Fruit fly (Drosophila melanogaster) Kc167 (cell line): ENCODE data around the gene CG42798.

Experiments used
- Myc ChIP-seq: fragments of >200 bp; optimal IDR thresholded peaks from 2 replicates; lab custom pipeline; 2017; ENCODE audit warnings: missing external identifiers
- Sin3A ChIP-seq: fragments of >200 bp; optimal IDR thresholded peaks from 2 replicates; lab custom pipeline; 2018; ENCODE audit warnings: missing external identifiers
- h ChIP-seq: fragments of >200 bp; optimal IDR thresholded peaks from 3 replicates; lab custom pipeline; 2018; ENCODE audit warnings: missing external identifiers
- insv ChIP-seq: fragments of >200 bp; optimal IDR thresholded peaks from 3 replicates; lab custom pipeline; 2018; ENCODE audit warnings: missing external identifiers
- psq ChIP-seq: fragments of >200 bp; optimal IDR thresholded peaks from 2 replicates; lab custom pipeline; 2017; ENCODE audit warnings: missing external identifiers
- ttk ChIP-seq: sonication (Bioruptor generic); optimal IDR thresholded peaks from 2 replicates; lab custom pipeline; 2017; ENCODE audit warnings: missing external identifiers

CG42798 gene

dm6 chr3R:17400102-17400501, 6.4 kb upstream of the CG42798 start:
- no peak for TF ChIP-seq Myc (lab: Kevin White, UChicago)
- no peak for TF ChIP-seq insv
- no peak for TF ChIP-seq Sin3A (lab: Kevin White, UChicago)
- no peak for TF ChIP-seq h (lab: Kevin White, UChicago)
- no peak for TF ChIP-seq psq (lab: Kevin White, UChicago)
- no peak for TF ChIP-seq ttk (lab: Kevin White, UChicago)

- no peak for TF ChIP-seq Myc (lab: Kevin White, UChicago)
Observed at dm6 chr3R:17400675-17401118, 5.8 kb upstream of the CG42798 start.

- TF ChIP-seq psq (lab: Kevin White, UChicago): no peak
- TF ChIP-seq Myc (lab: Kevin White, UChicago): no peak
- TF ChIP-seq ttk (lab: Kevin White, UChicago): no peak
Observed at dm6 chr3R:17401289-17401752, 5.2 kb upstream of the CG42798 start.

dm6 chr3R:17402434-17402833, 4.0 kb upstream of the CG42798 start, which contains the start of gene Sur-8:
Sur-8 (minus strand) TSS chr3R:17402515.
- TF ChIP-seq Myc (lab: Kevin White, UChicago) (no peak), psq (lab: Kevin White, UChicago) (no peak)

- TF ChIP-seq psq (lab: Kevin White, UChicago): no peak
- TF ChIP-seq h (lab: Kevin White, UChicago): no peak
- no peak for TF ChIP-seq ttk (lab: Kevin White, UChicago)
- TF ChIP-seq Myc (lab: Kevin White, UChicago): no peak
- no peak for TF ChIP-seq insv
- TF ChIP-seq Sin3A (lab: Kevin White, UChicago): no peak
Observed at dm6 chr3R:17403188-17403587, 3.3 kb upstream of the CG42798 start, which contains the start of gene CG34279. CG34279 (minus strand) TSS chr3R:17403288.

dm6 chr3R:17403618-17404017, 2.9 kb upstream of the CG42798 start, which contains the start of gene CG34280:
CG34280 (minus strand) TSS chr3R:17403718.
- TF ChIP-seq psq (lab: Kevin White, UChicago) (no peak), h (lab: Kevin White, UChicago) (no peak), ttk (lab: Kevin White, UChicago) (no peak), Myc (lab: Kevin White, UChicago) (no peak), insv (no peak), Sin3A (lab: Kevin White, UChicago) (no peak)

dm6 chr3R:17404155-17404554, 2.3 kb upstream of the CG42798 start:
- TF ChIP-seq ttk (lab: Kevin White, UChicago) (no peak), Sin3A (lab: Kevin White, UChicago) (no peak), Myc (lab: Kevin White, UChicago) (no peak), insv (no peak), h (lab: Kevin White, UChicago) (no peak), psq (lab: Kevin White, UChicago) (no peak)

dm6 chr3R:17405009-17405408, 1.5 kb upstream of the CG42798 start, which contains the start of gene CG42823:
CG42823 (minus strand) TSS chr3R:17405109.
- TF ChIP-seq Myc (lab: Kevin White, UChicago): no peak
- no peak for TF ChIP-seq Sin3A (lab: Kevin White, UChicago)
- TF ChIP-seq h (lab: Kevin White, UChicago): no peak
- TF ChIP-seq ttk (lab: Kevin White, UChicago): no peak
- TF ChIP-seq psq (lab: Kevin White, UChicago): no peak
- TF ChIP-seq insv: no peak

dm6 chr3R:17407576-17407975, 1.1 kb downstream of the CG42798 start, which contains the start of gene CG17283:
CG17283 (plus strand) TSS chr3R:17407876.
- TF ChIP-seq Myc (lab: Kevin White, UChicago) (no peak), insv (no peak), Sin3A (lab: Kevin White, UChicago) (no peak), ttk (lab: Kevin White, UChicago) (no peak), psq (lab: Kevin White, UChicago) (no peak), h (lab: Kevin White, UChicago) (no peak)

dm6 chr3R:17409319-17409718, 2.8 kb downstream of the CG42798 start, which contains the start of gene CG5860:
CG5860 (plus strand) TSS chr3R:17409619.
- TF ChIP-seq h (lab: Kevin White, UChicago) (no peak), insv (no peak), Myc (lab: Kevin White, UChicago) (no peak), psq (lab: Kevin White, UChicago) (no peak)

- TF ChIP-seq Sin3A (lab: Kevin White, UChicago): no peak
- TF ChIP-seq psq (lab: Kevin White, UChicago): no peak
- no peak for TF ChIP-seq insv
- no peak for TF ChIP-seq h (lab: Kevin White, UChicago)
- no peak for TF ChIP-seq ttk (lab: Kevin White, UChicago)
- no peak for TF ChIP-seq Myc (lab: Kevin White, UChicago)
Observed at dm6 chr3R:17410808-17411207, 4.3 kb downstream of the CG42798 start, which contains the start of gene CG5863. CG5863 (plus strand) TSS chr3R:17411108.

- no peak for TF ChIP-seq Sin3A (lab: Kevin White, UChicago)
Observed at dm6 chr3R:17412458-17413127, 6.1 kb downstream of the CG42798 start, which contains the start of gene CG42821. CG42821 (plus strand) TSS chr3R:17413077.
